Worm (Caenorhabditis elegans) whole organism, L4 larva: ENCODE results near the gene C56C10.9.

Experiments used
- F10B5.3 ChIP-seq: sonication (generic microtip); optimal IDR thresholded peaks from 2 replicates; lab custom pipeline; 2016; ENCODE audit warnings: mild to moderate bottlenecking, missing genetic modification characterization, missing compliant biosample characterization
- F37D6.2 ChIP-seq: sonication (generic microtip); optimal IDR thresholded peaks from 2 replicates; lab custom pipeline; 2016; ENCODE audit warnings: mild to moderate bottlenecking, missing genetic modification characterization, missing compliant biosample characterization
- ZK337.2 ChIP-seq: fragments of 200-800 bp; sonication (Bioruptor generic); IDR thresholded peaks from 2 replicates; pipeline ENCODE4 v1.3.6; 2022; ENCODE audit warnings: missing genetic modification reagents, missing genetic modification characterization, missing compliant biosample characterization
- ZK546.5 ChIP-seq, 2 experiments: sonication (generic microtip); optimal IDR thresholded peaks; 2 replicates each; lab custom pipeline; 2017; ENCODE audit warnings: missing biosample characterization in 2 of 2, missing genetic modification characterization in 2 of 2
- ama-1 ChIP-seq: fragments of 150-350 bp; optimal IDR thresholded peaks from 2 replicates; lab custom pipeline; 2014; ENCODE audit warnings: inconsistent platforms, mixed read lengths
- attf-4 ChIP-seq: sonication (generic microtip); optimal IDR thresholded peaks from 3 replicates; lab custom pipeline; 2017; ENCODE audit warnings: missing biosample characterization, missing genetic modification characterization
- ceh-32 ChIP-seq: sonication (generic microtip); optimal IDR thresholded peaks from 2 replicates; lab custom pipeline; 2016; ENCODE audit warnings: mild to moderate bottlenecking, missing genetic modification characterization, missing compliant biosample characterization; ENCODE audit not compliant: poor library complexity
- cey-2 ChIP-seq: sonication (generic microtip); optimal IDR thresholded peaks from 3 replicates; lab custom pipeline; 2017; ENCODE audit warnings: missing genetic modification characterization, mild to moderate bottlenecking, missing compliant biosample characterization, antibody characterized with exemption, borderline replicate concordance; ENCODE audit not compliant: insufficient read depth
- daf-16 ChIP-seq, 3 experiments: sonication (generic microtip); optimal IDR thresholded peaks; 2 replicates each; lab custom pipeline; 2016 to 2017; ENCODE audit warnings: missing genetic modification characterization in 3 of 3, missing genetic modification reagents in 3 of 3, mild to moderate bottlenecking in 2 of 3, missing compliant biosample characterization in 2 of 3, missing biosample characterization in 1 of 3, moderate library complexity in 1 of 3
- dmd-6 ChIP-seq: fragments of 200-800 bp; sonication (Bioruptor generic); IDR thresholded peaks from 2 replicates; pipeline ENCODE4 v1.3.6; 2022; ENCODE audit warnings: missing genetic modification reagents, missing genetic modification characterization, missing compliant biosample characterization
- dpl-1 ChIP-seq: fragments of 150-350 bp; optimal IDR thresholded peaks from 2 replicates; lab custom pipeline; 2014; ENCODE audit warnings: missing biosample characterization, missing genetic modification reagents, missing genetic modification characterization
- dve-1 ChIP-seq: sonication (generic microtip); optimal IDR thresholded peaks from 2 replicates; lab custom pipeline; 2017; ENCODE audit warnings: antibody characterized with exemption, mild to moderate bottlenecking, missing genetic modification characterization, missing compliant biosample characterization; ENCODE audit not compliant: insufficient read depth
- hlh-11 ChIP-seq: fragments of 200-800 bp; sonication (Bioruptor generic); optimal IDR thresholded peaks from 2 replicates; lab custom pipeline; 2018; ENCODE audit warnings: mild to moderate bottlenecking, missing genetic modification characterization, missing compliant biosample characterization
- hlh-30 ChIP-seq: sonication (generic microtip); optimal IDR thresholded peaks from 2 replicates; lab custom pipeline; 2017; ENCODE audit warnings: antibody characterized with exemption, mild to moderate bottlenecking, missing genetic modification characterization, missing compliant biosample characterization; ENCODE audit not compliant: insufficient read depth
- jun-1 ChIP-seq: fragments of 150-350 bp; optimal IDR thresholded peaks from 2 replicates; lab custom pipeline; 2014; ENCODE audit warnings: missing biosample characterization, missing genetic modification reagents, missing genetic modification characterization
- lin-15B ChIP-seq: fragments of 150-350 bp; sonication (generic microtip); optimal IDR thresholded peaks from 3 replicates; lab custom pipeline; 2014; ENCODE audit warnings: missing biosample characterization, missing genetic modification characterization
- madf-5 ChIP-seq, 2 experiments: fragments of 200-800 bp; sonication (Bioruptor generic); IDR thresholded peaks; 2 replicates each; pipeline ENCODE4 v1.3.6; 2022; ENCODE audit warnings: missing compliant biosample characterization in 2 of 2, missing genetic modification characterization in 2 of 2
- madf-9 ChIP-seq: fragments of 200-800 bp; sonication (Bioruptor generic); conservative IDR thresholded peaks from 2 replicates; pipeline ENCODE4 v1.3.6; 2022; ENCODE audit warnings: missing genetic modification reagents, missing genetic modification characterization, missing compliant biosample characterization
- mes-2 ChIP-seq: sonication (generic microtip); optimal IDR thresholded peaks from 2 replicates; lab custom pipeline; 2016; ENCODE audit warnings: missing genotype, mild to moderate bottlenecking, missing genetic modification characterization, missing compliant biosample characterization; ENCODE audit not compliant: poor library complexity, severe bottlenecking
- mxl-2 ChIP-seq: fragments of 200-800 bp; sonication (Bioruptor generic); conservative IDR thresholded peaks from 2 replicates; pipeline ENCODE4 v1.3.6; 2022; ENCODE audit warnings: missing genetic modification reagents, missing genetic modification characterization, missing compliant biosample characterization
- mxl-3 ChIP-seq: fragments of 200-800 bp; sonication (Bioruptor generic); optimal IDR thresholded peaks from 2 replicates; lab custom pipeline; 2018; ENCODE audit warnings: mild to moderate bottlenecking, missing genetic modification characterization, missing compliant biosample characterization
- nhr-102 ChIP-seq: sonication (generic microtip); optimal IDR thresholded peaks from 2 replicates; lab custom pipeline; 2016; ENCODE audit warnings: mild to moderate bottlenecking, missing genetic modification characterization, moderate library complexity, missing compliant biosample characterization
- nhr-11 ChIP-seq: fragments of 150-350 bp; optimal IDR thresholded peaks from 2 replicates; lab custom pipeline; 2014; ENCODE audit warnings: missing biosample characterization, missing genetic modification characterization
- nhr-25 ChIP-seq: sonication (generic microtip); optimal IDR thresholded peaks from 2 replicates; lab custom pipeline; 2017; ENCODE audit warnings: missing genetic modification characterization, mild to moderate bottlenecking, missing compliant biosample characterization, antibody characterized with exemption, moderate library complexity, borderline replicate concordance; ENCODE audit not compliant: insufficient read depth
- nhr-41 ChIP-seq: fragments of 200-800 bp; sonication (Bioruptor generic); IDR thresholded peaks from 2 replicates; pipeline ENCODE4 v1.3.6; 2022; ENCODE audit warnings: missing genetic modification reagents, missing genetic modification characterization, missing compliant biosample characterization
- nhr-42 ChIP-seq: fragments of 200-800 bp; sonication (Bioruptor generic); IDR thresholded peaks from 2 replicates; pipeline ENCODE4 v1.3.6; 2022; ENCODE audit warnings: missing genetic modification characterization, missing compliant biosample characterization
- nhr-48 ChIP-seq: sonication (generic microtip); optimal IDR thresholded peaks from 2 replicates; lab custom pipeline; 2016; ENCODE audit warnings: mild to moderate bottlenecking, missing genetic modification characterization, missing compliant biosample characterization
- nhr-6 ChIP-seq: fragments of 150-350 bp; optimal IDR thresholded peaks from 2 replicates; lab custom pipeline; 2014; ENCODE audit warnings: missing biosample characterization, missing genetic modification characterization
- pha-4 ChIP-seq, 2 experiments: fragments of 150-350 bp in 1 of 2; fragments of 200-800 bp in 1 of 2; sonication (Bioruptor generic) in 1 of 2; IDR thresholded peaks in 1 of 2; optimal IDR thresholded peaks in 1 of 2; 2 replicates each; pipeline versions ENCODE4 v1.3.6 to Lab custom; 2014 to 2022; ENCODE audit warnings: missing genetic modification characterization in 2 of 2, missing genetic modification reagents in 2 of 2, missing biosample characterization in 1 of 2, missing compliant biosample characterization in 1 of 2
- skn-1 ChIP-seq: fragments of 150-350 bp; optimal IDR thresholded peaks from 2 replicates; lab custom pipeline; 2014; ENCODE audit warnings: missing biosample characterization, missing genetic modification characterization
- spr-1 ChIP-seq: sonication (generic microtip); optimal IDR thresholded peaks from 2 replicates; lab custom pipeline; 2016; ENCODE audit warnings: mild to moderate bottlenecking, missing genetic modification characterization, missing compliant biosample characterization
- tra-1 ChIP-seq: fragments of 200-800 bp; sonication (Bioruptor generic); IDR thresholded peaks from 2 replicates; pipeline ENCODE4 v1.3.6; 2022; ENCODE audit warnings: missing genetic modification reagents, missing genetic modification characterization, missing compliant biosample characterization
- unc-62 ChIP-seq, 3 experiments: fragments of 150-350 bp in 1 of 3; sonication (generic microtip); optimal IDR thresholded peaks in 2 of 3; peaks in 1 of 3; 1 replicate in 1 of 3; 2 replicates in 2 of 3; lab custom pipeline; 2014 to 2017; ENCODE audit warnings: missing biosample characterization in 3 of 3, missing genetic modification characterization in 3 of 3, missing genetic modification reagents in 3 of 3, missing genotype in 1 of 3
- zfp-2 ChIP-seq: sonication (generic microtip); optimal IDR thresholded peaks from 2 replicates; lab custom pipeline; 2016; ENCODE audit warnings: mild to moderate bottlenecking, missing genetic modification characterization, missing compliant biosample characterization
- zip-2 ChIP-seq: fragments of 150-350 bp; optimal IDR thresholded peaks from 2 replicates; lab custom pipeline; 2014; ENCODE audit warnings: missing biosample characterization, missing genetic modification characterization

C56C10.9 gene

ce11 chrII:6562203-6562867 lies 29.8 kb downstream of the C56C10.9 start (continued):
- TF ChIP-seq attf-4 (no peak), unc-62 (GFP tag; optimal IDR thresholded peaks at IDR 0.05 in 1 of 2; lab: Kevin White, UChicago) (peak in 1 of 2 experiments; percentile 92), unc-62 (tag; optimal IDR thresholded peaks at IDR 0.05; lab: Kevin White, UChicago) (no peak), dve-1 (tag; lab: Kevin White, UChicago) (peak; percentile 27), lin-15B (tag; lab: Kevin White, UChicago) (no peak), cey-2 (tag; lab: Kevin White, UChicago) (peak; percentile 82), mes-2 (tag; lab: Kevin White, UChicago) (no peak), skn-1 (tag; lab: Kevin White, UChicago) (no peak), nhr-25 (tag; lab: Kevin White, UChicago) (peak; percentile 91), nhr-42 (GFP tag; lab: Robert Waterston, UW) (no peak), nhr-48 (tag; lab: Kevin White, UChicago) (peak; percentile 69), zip-2 (tag; lab: Kevin White, UChicago) (no peak), dpl-1 (GFP tag; lab: Kevin White, UChicago) (no peak), F37D6.2 (tag; lab: Kevin White, UChicago) (no peak), spr-1 (tag; lab: Kevin White, UChicago) (no peak), F10B5.3 (tag; lab: Kevin White, UChicago) (no peak), mxl-3 (GFP tag; lab: Kevin White, UChicago) (peak; percentile 37), nhr-6 (tag; lab: Kevin White, UChicago) (no peak), zfp-2 (no peak), madf-9 (GFP tag; lab: Robert Waterston, UW) (no peak), ama-1 (peak; percentile 10), ceh-32 (tag; lab: Kevin White, UChicago) (no peak)

- TF ChIP-seq pha-4 (GFP tag; IDR thresholded peaks at IDR 0.05; lab: Robert Waterston, UW): no peak
- no peak for TF ChIP-seq pha-4 (tag; optimal IDR thresholded peaks at IDR 0.05; lab: Kevin White, UChicago)
- no peak for TF ChIP-seq nhr-41
- peak; percentile 18 for TF ChIP-seq dve-1 (tag; lab: Kevin White, UChicago)
- TF ChIP-seq nhr-102: no peak
- TF ChIP-seq daf-16 (GFP tag; optimal IDR thresholded peaks at IDR 0.05; lab: Kevin White, UChicago): no peak
- peak; percentile 20 for TF ChIP-seq daf-16 (tag; optimal IDR thresholded peaks at IDR 0.05; lab: Kevin White, UChicago)
- peak; percentile 35 for TF ChIP-seq nhr-11 (tag; lab: Kevin White, UChicago)
- TF ChIP-seq mxl-2 (GFP tag; lab: Robert Waterston, UW): no peak
- TF ChIP-seq jun-1 (tag; lab: Kevin White, UChicago): no peak
- no peak for TF ChIP-seq ZK546.5 (tag; optimal IDR thresholded peaks at IDR 0.05; lab: Kevin White, UChicago)
- TF ChIP-seq madf-5 (GFP tag; IDR thresholded peaks at IDR 0.05; lab: Robert Waterston, UW): no peak
- peak; percentile 10 for TF ChIP-seq hlh-11 (tag; lab: Kevin White, UChicago)
- peak; percentile 91 for TF ChIP-seq hlh-30 (tag; lab: Kevin White, UChicago)
- TF ChIP-seq ZK337.2: 0 out of 2 replicates have a peak, but pooled peaks have one; percentile 3
- TF ChIP-seq dpl-1 (GFP tag; lab: Kevin White, UChicago): no peak
- 0 out of 2 replicates have a peak, but pooled peaks have one; percentile 12 for TF ChIP-seq dmd-6 (GFP tag; lab: Robert Waterston, UW)
- 0 out of 2 replicates have a peak, but pooled peaks have one; percentile 54 for TF ChIP-seq tra-1 (GFP tag; lab: Robert Waterston, UW)
- no peak for TF ChIP-seq nhr-6 (tag; lab: Kevin White, UChicago)
- peak; percentile 79 for TF ChIP-seq ama-1
These were observed 30.9 kb downstream of the C56C10.9 start, which contains the start of gene F18C5.10 for ce11 chrII:6561300-6561699. TSS of gene F18C5.10 (minus strand) at chrII:6561444.
